Worm (Caenorhabditis elegans): ENCODE results near the gene C18H9.1.

C18H9.1 gene

DNA sequence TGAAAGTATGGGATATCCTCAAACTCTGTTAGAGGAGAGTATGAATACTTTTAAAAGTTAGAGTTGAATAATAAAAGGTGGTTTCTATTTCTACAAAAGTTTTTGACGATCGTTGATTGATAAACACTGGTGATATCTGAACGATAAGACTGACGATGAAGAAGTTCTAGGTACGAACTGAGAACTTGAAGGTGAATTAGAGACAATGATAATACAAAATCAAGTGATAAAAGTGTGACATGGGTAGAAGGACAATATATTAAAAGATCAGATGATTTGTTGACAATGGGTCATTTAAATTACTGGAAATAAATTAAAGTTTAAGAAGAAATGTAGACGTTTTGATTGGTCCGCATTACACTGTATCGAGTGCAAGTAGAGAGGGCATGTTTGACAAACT, 3.5 kb upstream of the C18H9.1 start, which contains the start of gene C18H9.5:
C18H9.5 (minus strand) TSS at position 179 of the 400 bp plus-strand sequence.
- no peak for TF ChIP-seq unc-62 (GFP tag; optimal IDR thresholded peaks at IDR 0.05)

DNA sequence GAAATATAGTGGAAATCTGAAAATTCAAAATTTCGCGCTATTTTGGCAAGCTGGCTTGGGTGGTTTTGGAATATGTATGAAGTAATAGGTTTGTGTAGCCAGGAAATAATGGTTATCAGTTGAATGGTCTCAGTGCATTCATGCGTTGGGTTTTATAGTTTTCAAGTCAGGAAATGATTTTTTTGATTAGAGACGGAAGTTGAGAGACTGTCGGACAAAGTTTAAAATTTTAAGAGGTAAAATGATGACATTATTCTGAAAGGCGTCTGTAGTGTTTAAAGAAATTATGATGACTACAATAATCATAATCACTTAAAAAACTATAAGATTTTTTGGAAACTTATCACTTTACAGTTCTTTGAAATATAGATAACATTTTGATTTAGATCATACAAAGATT, 2.6 kb downstream of the C18H9.1 start, which contains the start of gene C18H9.6:
C18H9.6 (minus strand) TSS at position 129 of the 400 bp plus-strand sequence.
- no peak for TF ChIP-seq unc-62 (GFP tag; optimal IDR thresholded peaks at IDR 0.05)

DNA sequence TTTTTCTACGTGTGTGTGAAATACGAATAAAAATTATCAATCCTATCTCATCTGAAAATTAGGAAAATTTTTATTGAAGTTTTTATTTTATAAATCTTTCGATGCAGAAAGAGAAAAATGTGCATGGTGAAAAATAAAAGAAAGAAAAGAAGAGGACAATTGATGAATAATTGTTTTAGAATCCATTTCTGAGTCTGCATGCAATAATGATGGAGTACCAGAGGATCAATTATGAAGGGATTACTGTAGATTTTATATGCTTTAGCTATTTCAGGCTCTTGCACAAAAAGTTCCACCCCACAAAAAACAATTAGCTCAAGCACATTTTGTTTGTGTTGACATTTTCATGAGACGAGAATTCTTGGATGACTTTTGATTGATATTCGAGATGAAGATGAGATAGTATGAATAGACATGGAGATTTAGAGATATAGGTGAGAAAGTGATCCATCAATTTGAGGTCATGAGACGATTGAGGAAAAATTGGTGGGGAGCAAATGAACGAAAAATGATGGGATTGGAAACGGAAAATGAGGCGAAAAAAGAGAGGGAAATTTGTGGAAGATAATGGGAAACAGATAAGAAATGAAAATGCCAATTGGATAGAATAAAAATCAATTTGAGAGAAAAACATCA, 6.8 kb downstream of the C18H9.1 start, which contains the start of gene rpy-1:
rpy-1 (minus strand) TSS at position 51 of the 636 bp plus-strand sequence.
- no peak for TF ChIP-seq unc-62 (GFP tag; optimal IDR thresholded peaks at IDR 0.05)

DNA sequence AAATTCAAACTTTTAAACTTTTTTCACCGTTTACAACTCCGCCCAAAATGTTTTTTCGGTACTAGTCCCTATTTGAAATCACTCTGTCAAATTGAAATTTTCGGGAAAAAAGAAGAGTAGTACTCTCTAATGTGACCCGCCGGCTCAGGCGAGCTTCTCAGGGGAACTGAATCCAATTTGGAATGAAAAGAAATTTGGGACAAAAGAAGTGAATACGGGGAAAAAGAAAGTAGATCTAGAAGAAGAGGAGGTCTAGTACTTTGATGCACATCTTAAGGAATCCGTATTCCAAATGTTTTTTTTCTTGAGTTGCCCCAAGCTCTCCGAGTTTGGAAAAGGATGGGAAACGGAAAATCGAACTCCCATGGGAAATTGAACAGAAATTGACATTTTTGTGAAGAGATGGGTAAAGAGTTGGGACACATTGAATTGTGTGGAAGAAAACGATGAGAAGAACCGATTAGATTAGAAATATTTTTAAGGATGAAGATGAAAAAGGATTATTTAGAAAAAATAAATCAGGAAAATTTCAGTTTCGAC, 7.7 kb downstream of the C18H9.1 start:
- TF ChIP-seq unc-62 (GFP tag; optimal IDR thresholded peaks at IDR 0.05), result no peak

DNA sequence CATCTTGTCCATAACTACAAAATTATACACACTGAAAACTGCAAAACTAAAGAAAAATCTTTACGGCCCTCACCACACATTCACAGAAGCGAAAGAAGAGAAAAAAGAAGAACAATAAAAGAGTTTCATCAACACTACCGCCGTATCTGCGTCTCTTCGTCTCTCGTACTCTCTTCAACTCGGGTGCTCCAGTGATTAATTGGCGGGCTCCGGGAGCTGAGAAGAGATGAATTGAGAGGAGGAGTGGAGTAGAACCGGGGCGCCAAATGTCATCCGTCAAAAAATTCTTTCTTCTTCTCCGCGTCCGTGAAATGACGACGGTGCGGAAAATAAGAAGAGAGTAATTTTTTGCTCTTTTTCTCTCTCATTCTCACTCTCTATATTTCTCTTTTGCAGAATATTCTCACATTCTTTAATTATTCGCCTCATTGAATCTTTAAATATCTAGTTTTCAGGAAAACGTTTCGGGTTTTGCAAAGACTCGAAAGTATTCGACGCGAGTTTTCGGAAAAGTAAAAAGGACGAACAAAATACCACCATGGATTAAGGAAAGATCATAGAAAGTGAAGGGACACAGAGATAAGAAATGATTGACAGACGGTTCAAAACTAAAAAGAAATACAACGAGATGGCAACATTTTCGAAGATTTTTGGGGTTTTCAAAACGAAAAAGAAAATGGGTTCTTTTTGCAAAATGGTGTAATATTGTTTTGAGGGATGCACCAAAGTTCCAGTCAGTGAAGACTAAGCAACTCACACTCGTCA, 8.8 kb downstream of the C18H9.1 start:
- TF ChIP-seq unc-62 (GFP tag; optimal IDR thresholded peaks at IDR 0.05), result no peak

DNA sequence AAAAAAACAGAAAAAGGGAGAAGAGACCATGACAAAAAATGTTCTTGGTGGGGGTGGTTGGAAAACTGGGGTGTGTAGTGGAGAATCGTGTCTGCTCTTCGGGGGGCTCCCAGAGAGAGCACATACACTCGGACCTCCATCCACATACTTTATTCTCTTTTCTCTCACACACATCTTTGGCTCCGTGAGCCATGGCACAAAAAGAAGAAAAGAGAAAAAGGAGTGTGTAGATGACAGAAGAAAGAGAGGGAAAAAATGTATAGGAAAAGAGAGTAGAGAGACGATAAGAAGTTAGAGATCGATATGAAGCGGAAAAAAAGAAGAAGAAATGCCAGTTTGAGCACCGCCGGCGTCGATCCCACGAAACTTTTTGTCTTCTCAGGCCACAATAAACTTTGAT, 10.1 kb downstream of the C18H9.1 start:
- no peak for TF ChIP-seq unc-62 (GFP tag; optimal IDR thresholded peaks at IDR 0.05)

DNA sequence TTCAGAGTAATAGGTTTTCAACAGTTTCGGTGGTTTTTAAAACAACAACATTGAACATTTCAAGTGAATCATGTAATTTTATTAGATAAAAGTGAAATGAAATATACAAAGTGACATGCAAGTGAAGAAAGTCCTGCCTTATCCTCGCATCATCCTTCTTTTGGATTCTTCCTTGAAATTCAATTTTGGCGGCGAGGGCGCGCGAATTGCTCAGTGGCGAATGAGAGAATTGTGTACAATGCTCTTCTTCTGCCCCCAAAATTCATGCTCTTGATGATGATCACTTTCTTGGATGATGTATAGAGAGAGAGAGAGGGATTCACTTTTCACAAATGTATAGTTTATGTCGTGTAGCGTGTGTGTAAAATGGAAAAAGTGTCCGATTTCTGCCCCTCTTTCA, 10.8 kb downstream of the C18H9.1 start:
- TF ChIP-seq unc-62 (GFP tag; optimal IDR thresholded peaks at IDR 0.05), result no peak

DNA sequence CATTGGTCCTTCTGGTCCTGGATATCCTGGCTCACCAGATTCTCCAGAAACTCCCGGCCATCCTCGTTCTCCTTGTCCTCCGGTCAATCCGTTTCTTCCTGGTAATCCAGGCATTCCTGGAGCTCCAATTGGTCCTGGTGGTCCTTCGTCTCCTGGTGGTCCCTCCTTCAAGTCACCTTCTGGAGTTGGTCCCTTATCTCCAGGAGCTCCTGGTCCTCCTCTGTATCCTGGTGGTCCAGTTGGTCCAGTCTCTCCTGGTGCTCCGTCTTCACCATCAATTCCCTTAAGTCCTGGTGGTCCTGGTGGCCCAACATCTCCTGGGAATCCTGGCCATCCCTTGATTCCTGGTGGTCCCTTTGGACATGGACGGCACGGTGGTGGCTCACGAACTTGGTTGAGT, 11.7 kb downstream of the C18H9.1 start:
- TF ChIP-seq unc-62 (GFP tag; optimal IDR thresholded peaks at IDR 0.05), result no peak

DNA sequence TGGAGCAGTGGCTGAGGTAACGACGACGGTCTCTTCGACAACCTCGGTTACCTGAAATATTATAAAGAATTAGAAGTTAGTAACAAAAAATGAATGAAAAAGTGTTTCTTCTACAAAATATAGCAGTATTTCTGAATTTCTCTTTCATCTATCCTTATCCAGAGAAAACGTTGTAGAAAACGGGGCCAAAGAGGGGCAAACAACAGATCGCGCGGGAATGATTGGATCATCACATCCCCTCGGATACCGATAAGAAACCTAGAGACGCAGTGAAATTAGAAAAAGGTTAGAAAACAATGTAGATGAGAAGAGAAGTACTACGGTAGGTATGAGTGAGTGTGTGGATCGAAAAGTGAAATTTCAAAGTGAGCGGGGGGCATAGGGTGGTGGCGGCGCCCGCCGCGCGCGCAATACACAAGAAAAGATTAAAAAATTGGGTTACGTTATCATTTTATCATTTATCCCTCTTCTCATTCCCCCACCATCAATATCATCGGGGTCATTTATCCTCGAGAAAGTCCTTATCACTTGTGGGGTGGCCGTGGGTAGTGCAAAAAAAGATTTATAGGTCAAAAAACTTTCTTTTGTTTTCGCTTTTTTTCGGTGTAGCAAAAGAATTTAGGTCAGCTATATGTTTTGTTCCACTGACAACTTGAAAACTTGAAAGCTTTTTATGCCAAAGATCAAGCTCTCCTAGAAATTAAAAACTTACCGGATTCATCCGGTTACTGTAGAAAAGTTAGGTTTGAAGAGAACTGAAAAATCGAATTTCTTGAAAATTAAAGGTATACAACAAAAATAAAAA, 13.5 kb downstream of the C18H9.1 start, which contains the start of the genes dpy-10 and T14B4.19:
dpy-10 (minus strand) TSS at position 51 of the 805 bp plus-strand sequence.
T14B4.19 (minus strand) TSS at position 755 of the 805 bp plus-strand sequence.
- no peak for TF ChIP-seq unc-62 (GFP tag; optimal IDR thresholded peaks at IDR 0.05)

DNA sequence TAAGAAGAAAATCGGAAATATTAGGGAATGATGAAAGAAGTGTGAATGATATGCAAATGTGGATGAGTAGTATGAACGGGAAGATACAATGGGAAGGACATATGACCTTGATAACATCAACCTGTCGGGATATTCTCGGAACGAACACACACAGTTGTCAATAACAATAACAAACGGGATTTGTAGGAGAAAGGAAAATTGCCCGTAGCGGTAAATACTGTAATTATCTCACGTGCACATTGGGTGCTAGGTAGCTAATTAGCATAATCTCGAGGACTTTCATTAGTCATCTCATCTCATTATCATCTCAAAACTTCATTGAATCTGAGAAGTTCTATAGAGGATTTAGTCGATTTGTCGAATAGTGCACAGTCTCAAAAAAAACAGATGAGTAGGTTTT, 14.1 kb downstream of the C18H9.1 start:
- no peak for TF ChIP-seq unc-62 (GFP tag; optimal IDR thresholded peaks at IDR 0.05)

DNA sequence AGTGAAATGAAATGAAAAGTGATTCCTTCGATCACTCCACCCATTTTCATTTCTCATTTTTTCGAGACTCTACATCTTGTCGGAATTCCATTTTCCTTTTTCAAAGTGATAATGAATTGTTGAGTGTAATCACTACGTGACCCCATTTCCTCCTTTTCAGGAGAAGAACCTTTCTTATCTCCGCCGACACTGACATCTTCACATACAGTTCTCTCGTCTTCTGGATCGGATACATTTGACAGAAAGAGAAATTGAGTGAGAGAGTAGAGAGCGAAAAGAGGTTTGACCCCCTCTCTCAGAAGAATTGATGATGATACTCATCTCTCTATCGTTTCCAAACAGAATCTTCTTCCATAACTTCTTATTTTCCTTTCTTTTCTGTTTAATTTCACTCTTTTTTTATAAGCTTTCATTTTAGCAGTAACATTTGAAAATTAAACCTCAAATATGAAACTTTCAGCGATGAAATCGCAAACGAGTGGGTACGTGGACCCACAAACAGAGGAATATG, 15.0 kb downstream of the C18H9.1 start, which contains the start of gene dpy-2:
dpy-2 (plus strand) TSS at position 461 of the 511 bp plus-strand sequence.
- no peak for TF ChIP-seq unc-62 (GFP tag; optimal IDR thresholded peaks at IDR 0.05)

DNA sequence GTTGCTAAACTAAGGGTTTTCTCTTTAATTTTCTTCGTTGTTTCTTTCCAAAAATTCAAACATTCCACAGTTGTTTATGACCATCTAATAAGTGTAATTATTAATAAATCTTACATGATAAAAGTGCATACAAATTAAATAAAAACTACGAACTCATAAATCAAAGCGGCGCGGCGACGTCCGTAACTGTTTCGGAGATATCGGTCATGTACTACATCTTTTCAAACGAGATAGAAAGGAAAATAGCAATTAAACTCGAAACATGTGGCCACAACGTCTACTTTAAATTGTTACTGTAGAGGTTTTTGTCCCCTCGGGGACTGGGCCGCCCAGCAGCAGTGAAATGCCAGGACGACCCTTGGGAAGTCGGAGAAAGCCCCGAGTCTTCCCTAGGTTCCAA, 17.0 kb downstream of the C18H9.1 start:
- no peak for TF ChIP-seq unc-62 (GFP tag; optimal IDR thresholded peaks at IDR 0.05)

DNA sequence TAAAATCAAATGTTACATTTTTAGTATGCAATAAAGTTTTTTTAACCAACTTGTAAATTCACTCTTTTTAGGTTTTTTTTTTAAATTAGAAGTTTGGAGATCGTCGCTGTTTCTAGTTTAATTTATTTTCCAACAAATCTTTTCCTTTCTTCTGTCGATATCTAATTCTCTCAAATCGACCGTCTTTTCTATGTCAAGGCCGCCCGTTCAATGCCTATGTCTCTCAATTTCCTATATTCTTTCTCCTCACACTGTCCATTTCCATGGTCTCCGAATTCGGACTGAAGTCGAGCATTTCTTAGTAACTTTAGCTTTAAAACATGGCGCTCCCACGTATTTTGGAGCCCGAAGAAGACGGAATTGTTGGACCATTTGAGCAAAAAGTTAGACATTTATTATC, 17.8 kb downstream of the C18H9.1 start, which contains the start of the genes T14B4.5 and T14B4.20:
T14B4.5 (plus strand) TSS at position 226 of the 400 bp plus-strand sequence.
T14B4.20 (plus strand) TSS at position 264 of the 400 bp plus-strand sequence.
- TF ChIP-seq unc-62 (GFP tag; optimal IDR thresholded peaks at IDR 0.05), result no peak

DNA sequence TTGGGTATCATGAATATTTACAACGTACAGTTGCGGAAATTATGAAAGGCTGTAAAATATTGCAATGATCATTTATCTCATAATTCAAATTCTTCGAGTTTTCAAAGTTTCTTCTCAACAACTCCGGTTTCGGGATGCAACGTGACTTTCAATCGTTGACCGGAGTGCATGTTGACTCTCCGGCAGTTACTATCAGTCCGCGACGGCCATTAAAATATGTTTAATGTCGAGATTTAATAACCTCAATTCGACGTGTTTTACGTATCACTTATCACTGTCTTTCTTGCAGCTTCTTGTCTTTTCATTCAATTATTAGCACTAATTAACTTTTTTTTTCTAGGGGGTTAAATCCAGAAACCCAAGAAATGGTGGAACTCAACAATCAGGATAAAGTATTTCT, 19.3 kb downstream of the C18H9.1 start, which contains the start of gene tsp-10:
tsp-10 (plus strand) TSS at position 366 of the 400 bp plus-strand sequence.
- TF ChIP-seq unc-62 (GFP tag; optimal IDR thresholded peaks at IDR 0.05), result no peak

DNA sequence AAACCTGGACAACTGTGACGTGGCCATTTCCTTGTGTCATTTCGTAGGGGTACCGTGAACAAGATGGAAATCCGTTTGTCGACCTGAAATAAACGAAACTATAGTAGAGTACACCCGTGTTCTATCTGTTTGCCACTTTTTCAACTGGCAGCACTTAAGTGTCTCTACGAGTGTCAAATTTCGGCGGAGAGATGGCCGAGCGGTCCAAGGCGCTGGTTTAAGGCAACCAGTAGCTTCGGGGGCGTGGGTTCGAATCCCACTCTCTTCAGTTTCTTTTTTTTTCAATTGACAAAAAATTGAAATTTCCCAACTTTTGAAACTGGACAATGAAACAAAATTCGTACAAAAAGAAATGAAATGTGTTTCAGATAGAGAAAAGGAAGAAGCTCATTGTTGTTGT, 22.7 kb downstream of the C18H9.1 start:
- TF ChIP-seq unc-62 (GFP tag; optimal IDR thresholded peaks at IDR 0.05), result no peak
